Fruit fly (Drosophila melanogaster): Measurements from ENCODE around the gene CG12091.

The CG12091 gene

dm6 chr3L:1575731-1576376, 39.2 kb upstream of the CG12091 start (continued):
- TF ChIP-seq CG15479 (GFP tag; optimal IDR thresholded peaks at IDR 0.05) (no peak), slbo (GFP tag; IDR thresholded peaks at IDR 0.05) (no peak), CG10462 (GFP tag; optimal IDR thresholded peaks at IDR 0.05) (no peak), HLH4C (GFP tag; IDR thresholded peaks at IDR 0.05; ENCODE audit: partially characterized antibody) (no peak), lab (GFP tag; optimal IDR thresholded peaks at IDR 0.05) (peak; percentile 6), so (GFP tag; IDR thresholded peaks at IDR 0.05) (peak; percentile 47; the same call in 1 of the 3 replicates), Ets97D (GFP tag; optimal IDR thresholded peaks at IDR 0.05) (peak; percentile 0), CG7357 (GFP tag; IDR thresholded peaks at IDR 0.05) (no peak), dmrt11E (tag; optimal IDR thresholded peaks at IDR 0.05) (peak; percentile 5), CG30020 (tag; optimal IDR thresholded peaks at IDR 0.05) (no peak), zfh1 (GFP tag; IDR thresholded peaks at IDR 0.05) (0 out of 3 replicates have a peak, but pooled peaks have one; percentile 42), CG4282 (GFP tag; optimal IDR thresholded peaks at IDR 0.05) (peak; percentile 3), Sox100B (GFP tag; optimal IDR thresholded peaks at IDR 0.05) (peak; percentile 15), insv (GFP tag; optimal IDR thresholded peaks at IDR 0.05) (no peak), Spps (tag; optimal IDR thresholded peaks at IDR 0.05) (no peak), Drgx (GFP tag; IDR thresholded peaks at IDR 0.05) (peak; percentile 19; the same call in 1 of the 2 replicates), CG6854 (GFP tag; optimal IDR thresholded peaks at IDR 0.05) (peak; percentile 15), Chrac-16 (GFP tag; optimal IDR thresholded peaks at IDR 0.05) (no peak), CG10209 (GFP tag; optimal IDR thresholded peaks at IDR 0.05) (no peak), aop (GFP tag; IDR thresholded peaks at IDR 0.05) (no peak), CG8944 (GFP tag; optimal IDR thresholded peaks at IDR 0.05) (no peak), CG13296 (GFP tag; optimal IDR thresholded peaks at IDR 0.05) (peak; percentile 15), amos (GFP tag; IDR thresholded peaks at IDR 0.05; ENCODE audit: partially characterized antibody) (no peak), ci (GFP tag; IDR thresholded peaks at IDR 0.05) (peak; percentile 58; the same call in 1 of the 3 replicates), Meics (GFP tag; optimal IDR thresholded peaks at IDR 0.05) (no peak), lilli (GFP tag; optimal IDR thresholded peaks at IDR 0.05) (peak; percentile 7), ranshi (GFP tag; IDR thresholded peaks at IDR 0.05) (peak; percentile 13; the same call in 1 of the 2 replicates), Med (GFP tag) (peak; percentile 48), knrl (GFP tag; IDR thresholded peaks at IDR 0.05; ENCODE audit: partially characterized antibody) (no peak), BtbVII (GFP tag; optimal IDR thresholded peaks at IDR 0.05) (peak; percentile 25), CG7271 (tag; optimal IDR thresholded peaks at IDR 0.05) (peak; percentile 18), CG9437 (GFP tag; optimal IDR thresholded peaks at IDR 0.05) (peak; percentile 27), CG6254 (GFP tag; optimal IDR thresholded peaks at IDR 0.05) (peak; percentile 16), cad (GFP tag; optimal IDR thresholded peaks at IDR 0.05) (no peak), sob (GFP tag; IDR thresholded peaks at IDR 0.05) (0 out of 2 replicates have a peak, but pooled peaks have one; percentile 17), az2 (GFP tag; optimal IDR thresholded peaks at IDR 0.05) (no peak), D19A (tag; optimal IDR thresholded peaks at IDR 0.05) (peak; percentile 61)

DNA sequence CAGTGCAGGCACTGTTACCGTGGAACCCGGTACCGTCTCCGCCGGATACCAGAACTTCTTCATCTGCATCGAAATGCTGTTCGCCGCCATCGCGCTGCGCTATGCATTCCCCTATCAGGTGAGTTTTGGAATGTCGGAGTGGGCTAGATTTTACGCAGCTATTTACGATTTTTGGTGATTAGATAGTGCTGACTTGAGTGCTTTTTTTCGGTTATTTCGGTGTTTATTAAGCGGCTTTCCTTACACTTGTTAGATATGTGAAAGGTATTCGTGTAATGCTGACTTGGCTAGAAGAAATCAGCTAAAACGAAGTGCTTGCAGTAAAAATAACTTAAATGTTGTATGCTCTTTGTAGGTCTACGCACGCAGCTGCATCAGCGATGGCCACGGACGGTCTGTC, 36.6 kb upstream of the CG12091 start:
- no peak for TF ChIP-seq CG9727 (GFP tag; optimal IDR thresholded peaks at IDR 0.05)
- peak; percentile 15 for TF ChIP-seq wek (GFP tag; optimal IDR thresholded peaks at IDR 0.05)
- peak; percentile 97 for TF ChIP-seq sd (tag; optimal IDR thresholded peaks at IDR 0.05)
- TF ChIP-seq org-1 (GFP tag; optimal IDR thresholded peaks at IDR 0.05), result no peak
- 0 out of 3 replicates have a peak, but pooled peaks have one; percentile 66 for TF ChIP-seq CG2199 (GFP tag; IDR thresholded peaks at IDR 0.05)
- no peak for TF ChIP-seq CG1529 (GFP tag; optimal IDR thresholded peaks at IDR 0.05)
- no peak for TF ChIP-seq croc (GFP tag; conservative IDR thresholded peaks at IDR 0.05)
- no peak for TF ChIP-seq bcd (GFP tag; optimal IDR thresholded peaks at IDR 0.05)
- TF ChIP-seq pho (GFP tag; optimal IDR thresholded peaks at IDR 0.05), result no peak
- TF ChIP-seq CG11247 (GFP tag; IDR thresholded peaks at IDR 0.05), result no peak
- TF ChIP-seq tup (GFP tag; optimal IDR thresholded peaks at IDR 0.05), result no peak
- peak; percentile 20; the same call in 1 of the 3 replicates for TF ChIP-seq vnd (GFP tag; IDR thresholded peaks at IDR 0.05; ENCODE audit: partially characterized antibody)
- no peak for TF ChIP-seq mirr (GFP tag; optimal IDR thresholded peaks at IDR 0.05)
- TF ChIP-seq H2.0 (GFP tag; IDR thresholded peaks at IDR 0.05), result no peak
